Fruit fly (Drosophila melanogaster): ENCODE results near the gene CG9915.

dm6 chrX:16330659-16331058, 17.7 kb upstream of the CG9915 start, which contains the start of gene CG9919:
- TF ChIP-seq CG17806 (tag; optimal IDR thresholded peaks at IDR 0.05) (no peak), EcR (GFP tag; optimal IDR thresholded peaks at IDR 0.05) (no peak), CG10348 (GFP tag; IDR thresholded peaks at IDR 0.05) (no peak), CG4496 (GFP tag; IDR thresholded peaks at IDR 0.05) (no peak), Pif1A (GFP tag; optimal IDR thresholded peaks at IDR 0.05) (no peak)

Measured in whole organism, pupa.